Worm (Caenorhabditis elegans): ENCODE results near the gene C17C3.5.
A peak's percentile ranks its signal among the peaks of the same experiment; 100 is the strongest.

The C17C3.5 gene

ce11 chrII:5565082-5565623, 13.5 kb downstream of the C17C3.5 start (continued):
- TF ChIP-seq tlf-1 (GFP tag; optimal IDR thresholded peaks at IDR 0.05), result no peak
- no peak for TF ChIP-seq madf-8 (GFP tag; conservative IDR thresholded peaks at IDR 0.05)
- TF ChIP-seq sea-2 (GFP tag; IDR thresholded peaks at IDR 0.05), result no peak
- TF ChIP-seq ccch-3 (GFP tag; optimal IDR thresholded peaks at IDR 0.05), result no peak
- no peak for TF ChIP-seq sptf-2 (GFP tag; optimal IDR thresholded peaks at IDR 0.05)
- no peak for TF ChIP-seq ama-1 (optimal IDR thresholded peaks at IDR 0.05)
- no peak for TF ChIP-seq ama-1 (GFP tag; optimal IDR thresholded peaks at IDR 0.05)
- no peak for TF ChIP-seq snpc-3.4 (tag; optimal IDR thresholded peaks at IDR 0.05)
- TF ChIP-seq ztf-22 (GFP tag; optimal IDR thresholded peaks at IDR 0.05), result no peak
- TF ChIP-seq ztf-28 (GFP tag; IDR thresholded peaks at IDR 0.05), result no peak

ce11 chrII:5570272-5570671, 18.7 kb downstream of the C17C3.5 start, which contains the start of the genes C17C3.1 and C17C3.15:
TSS of gene C17C3.1 (plus strand) at chrII:5570572.
TSS of gene C17C3.15 (plus strand) at chrII:5570654.
- TF ChIP-seq rcor-1 (GFP tag; IDR thresholded peaks at IDR 0.05), result no peak
- TF ChIP-seq sptf-2 (GFP tag; optimal IDR thresholded peaks at IDR 0.05), result no peak
- no peak for TF ChIP-seq let-607 (tag; optimal IDR thresholded peaks at IDR 0.05)
- TF ChIP-seq ceh-58 (GFP tag; IDR thresholded peaks at IDR 0.05), result no peak
- TF ChIP-seq hsf-1 (GFP tag; IDR thresholded peaks at IDR 0.05), result no peak
- no peak for TF ChIP-seq K12H6.12 (tag; optimal IDR thresholded peaks at IDR 0.05)
- no peak for TF ChIP-seq F33H1.4 (GFP tag; IDR thresholded peaks at IDR 0.05)
- no peak for TF ChIP-seq F39B2.1 (GFP tag; IDR thresholded peaks at IDR 0.05)
- TF ChIP-seq gei-17 (GFP tag; optimal IDR thresholded peaks at IDR 0.05), result no peak
- TF ChIP-seq attf-5 (GFP tag; optimal IDR thresholded peaks at IDR 0.05), result no peak
- no peak for TF ChIP-seq dpl-1 (GFP tag; optimal IDR thresholded peaks at IDR 0.05)
- no peak for TF ChIP-seq aptf-2 (GFP tag; conservative IDR thresholded peaks at IDR 0.05)
- TF ChIP-seq F55B11.4 (tag; optimal IDR thresholded peaks at IDR 0.05; ENCODE audit: borderline replicate concordance, insufficient read depth), result no peak
- TF ChIP-seq die-1 (tag; optimal IDR thresholded peaks at IDR 0.05), result no peak
- no peak for TF ChIP-seq ztf-18 (tag; optimal IDR thresholded peaks at IDR 0.05)
- no peak for TF ChIP-seq unc-130 (GFP tag; optimal IDR thresholded peaks at IDR 0.05)
- no peak for TF ChIP-seq K11D2.4 (GFP tag; IDR thresholded peaks at IDR 0.05)
- TF ChIP-seq Y53G8AR.9 (GFP tag; conservative IDR thresholded peaks at IDR 0.05), result no peak
- no peak for TF ChIP-seq mel-28 (tag; optimal IDR thresholded peaks at IDR 0.05; ENCODE audit: borderline replicate concordance)

ce11 chrII:5572082-5572746, 20.6 kb downstream of the C17C3.5 start:
- TF ChIP-seq chd-7 (tag; optimal IDR thresholded peaks at IDR 0.05), result peak; percentile 35
- TF ChIP-seq ztf-26 (tag; optimal IDR thresholded peaks at IDR 0.05), result peak; percentile 5
- no peak for TF ChIP-seq cebp-1 (GFP tag; IDR thresholded peaks at IDR 0.05)
- TF ChIP-seq cebp-1 (tag; optimal IDR thresholded peaks at IDR 0.05), result peak; percentile 28
- TF ChIP-seq sdz-38 (tag; optimal IDR thresholded peaks at IDR 0.05), result no peak
- TF ChIP-seq F57A8.1 (GFP tag; optimal IDR thresholded peaks at IDR 0.05), result no peak
- peak; percentile 18 for TF ChIP-seq lin-40 (tag; optimal IDR thresholded peaks at IDR 0.05)
- no peak for TF ChIP-seq ztf-25 (GFP tag; IDR thresholded peaks at IDR 0.05)
- no peak for TF ChIP-seq hsf-1 (GFP tag; IDR thresholded peaks at IDR 0.05)
- TF ChIP-seq F57C9.4 (tag; optimal IDR thresholded peaks at IDR 0.05), result no peak
- TF ChIP-seq ama-1 (optimal IDR thresholded peaks at IDR 0.05), result peak; percentile 9
- no peak for TF ChIP-seq ama-1 (GFP tag; optimal IDR thresholded peaks at IDR 0.05)
- TF ChIP-seq snpc-4 (GFP tag; optimal IDR thresholded peaks at IDR 0.05), result no peak
- TF ChIP-seq snpc-4 (tag; optimal IDR thresholded peaks at IDR 0.05), result peak in 1 of 4 experiments; percentile 51
- TF ChIP-seq atf-7 (tag; optimal IDR thresholded peaks at IDR 0.05), result peak; percentile 7
- TF ChIP-seq nhr-80 (tag; optimal IDR thresholded peaks at IDR 0.05), result peak; percentile 38
- peak; percentile 5 for TF ChIP-seq attf-5 (GFP tag; optimal IDR thresholded peaks at IDR 0.05)
- TF ChIP-seq nhr-90 (tag; optimal IDR thresholded peaks at IDR 0.05), result no peak
- TF ChIP-seq hmg-1.2 (GFP tag; IDR thresholded peaks at IDR 0.05), result 0 out of 2 replicates have a peak, but pooled peaks have one; percentile 32
- TF ChIP-seq athp-1 (tag; optimal IDR thresholded peaks at IDR 0.05), result no peak
- no peak for TF ChIP-seq lir-1 (GFP tag; conservative IDR thresholded peaks at IDR 0.05)
- TF ChIP-seq F33H1.4 (GFP tag; IDR thresholded peaks at IDR 0.05), result no peak

Measured in whole organism, young adult.